Worm (Caenorhabditis elegans) whole organism, L4 larva: Measurements from ENCODE around the gene B0563.18.
A peak's percentile ranks its signal among the peaks of the same experiment; 100 is the strongest.

Experiments
- T20F7.1 ChIP-seq: fragments of 200-800 bp; sonication (Bioruptor generic); optimal IDR thresholded peaks from 2 replicates; lab custom pipeline; 2018; ENCODE audit warnings: mild to moderate bottlenecking, missing genetic modification characterization, missing compliant biosample characterization
- Y48G9A.11 ChIP-seq: fragments of 200-800 bp; sonication (Bioruptor generic); IDR thresholded peaks from 2 replicates; pipeline ENCODE4 v1.3.6; 2022; ENCODE audit warnings: missing genetic modification reagents, missing genetic modification characterization, missing compliant biosample characterization
- Y75B8A.6 ChIP-seq: fragments of 200-800 bp; sonication (Bioruptor generic); IDR thresholded peaks from 2 replicates; pipeline ENCODE4 v1.3.6; 2022; ENCODE audit warnings: missing genetic modification reagents, missing genetic modification characterization, missing compliant biosample characterization
- ZK337.2 ChIP-seq: fragments of 200-800 bp; sonication (Bioruptor generic); IDR thresholded peaks from 2 replicates; pipeline ENCODE4 v1.3.6; 2022; ENCODE audit warnings: missing genetic modification reagents, missing genetic modification characterization, missing compliant biosample characterization
- aha-1 ChIP-seq: fragments of 150-350 bp; peaks from one replicate; lab custom pipeline; 2014; ENCODE audit warnings: missing biosample characterization, missing genetic modification characterization
- aly-2 ChIP-seq: sonication (generic microtip); optimal IDR thresholded peaks from 2 replicates; lab custom pipeline; 2018; ENCODE audit warnings: missing biosample characterization, missing genetic modification characterization
- arid-1 ChIP-seq: fragments of 200-800 bp; sonication (Bioruptor generic); conservative IDR thresholded peaks from 2 replicates; pipeline ENCODE4 v1.3.6; 2022; ENCODE audit warnings: missing genetic modification reagents, missing genetic modification characterization, missing compliant biosample characterization
- ceh-20 ChIP-seq: fragments of 200-800 bp; sonication (Bioruptor generic); IDR thresholded peaks from 2 replicates; pipeline ENCODE4 v1.3.6; 2022; ENCODE audit warnings: missing genetic modification reagents, missing genetic modification characterization, missing compliant biosample characterization
- ceh-44 ChIP-seq: fragments of 200-800 bp; sonication (Bioruptor generic); IDR thresholded peaks from 2 replicates; pipeline ENCODE4 v1.3.6; 2022; ENCODE audit warnings: missing genetic modification reagents, missing genetic modification characterization, missing compliant biosample characterization
- ceh-82 ChIP-seq: sonication (generic microtip); optimal IDR thresholded peaks from 2 replicates; lab custom pipeline; 2017; ENCODE audit warnings: missing biosample characterization, missing genetic modification characterization
- cey-2 ChIP-seq: sonication (generic microtip); optimal IDR thresholded peaks from 3 replicates; lab custom pipeline; 2017; ENCODE audit warnings: missing genetic modification characterization, mild to moderate bottlenecking, missing compliant biosample characterization, antibody characterized with exemption, borderline replicate concordance; ENCODE audit not compliant: insufficient read depth
- daf-12 ChIP-seq: fragments of 150-350 bp; optimal IDR thresholded peaks from 2 replicates; lab custom pipeline; 2014; ENCODE audit warnings: missing biosample characterization, missing genetic modification reagents, missing genetic modification characterization
- daf-16 ChIP-seq, 3 experiments: sonication (generic microtip); optimal IDR thresholded peaks; 2 replicates each; lab custom pipeline; 2016 to 2017; ENCODE audit warnings: missing genetic modification characterization in 3 of 3, missing genetic modification reagents in 3 of 3, mild to moderate bottlenecking in 2 of 3, missing compliant biosample characterization in 2 of 3, missing biosample characterization in 1 of 3, moderate library complexity in 1 of 3
- dmd-9 ChIP-seq: fragments of 200-800 bp; sonication (Bioruptor generic); IDR thresholded peaks from 2 replicates; pipeline ENCODE4 v1.3.6; 2022; ENCODE audit warnings: missing genetic modification reagents, missing genetic modification characterization, missing compliant biosample characterization
- dve-1 ChIP-seq: sonication (generic microtip); optimal IDR thresholded peaks from 2 replicates; lab custom pipeline; 2017; ENCODE audit warnings: antibody characterized with exemption, mild to moderate bottlenecking, missing genetic modification characterization, missing compliant biosample characterization; ENCODE audit not compliant: insufficient read depth
- gei-8 ChIP-seq: fragments of 200-800 bp; sonication (Bioruptor generic); optimal IDR thresholded peaks from 2 replicates; lab custom pipeline; 2018; ENCODE audit warnings: mild to moderate bottlenecking, missing genetic modification characterization, missing compliant biosample characterization
- hif-1 ChIP-seq, 2 experiments: sonication (generic microtip); optimal IDR thresholded peaks; 2 replicates each; lab custom pipeline; 2016 to 2017; ENCODE audit warnings: missing compliant biosample characterization in 2 of 2, missing genetic modification characterization in 2 of 2, missing genetic modification reagents in 2 of 2, missing genotype in 2 of 2, mild to moderate bottlenecking in 1 of 2
- lin-1 ChIP-seq: fragments of 200-800 bp; sonication (Bioruptor generic); IDR thresholded peaks from 2 replicates; pipeline ENCODE4 v1.3.6; 2022; ENCODE audit warnings: missing genetic modification reagents, missing genetic modification characterization, missing compliant biosample characterization
- lin-38 ChIP-seq: fragments of 200-800 bp; sonication (Bioruptor generic); IDR thresholded peaks from 2 replicates; pipeline ENCODE4 v1.3.6; 2022; ENCODE audit warnings: missing genetic modification reagents, missing genetic modification characterization, missing compliant biosample characterization
- lsy-2 ChIP-seq, 2 experiments: fragments of 150-350 bp in 1 of 2; sonication (generic microtip) in 1 of 2; optimal IDR thresholded peaks; 2 replicates each; lab custom pipeline; 2014 to 2017; ENCODE audit warnings: missing biosample characterization in 2 of 2, missing genetic modification characterization in 2 of 2
- madf-5 ChIP-seq, 2 experiments: fragments of 200-800 bp; sonication (Bioruptor generic); IDR thresholded peaks; 2 replicates each; pipeline ENCODE4 v1.3.6; 2022; ENCODE audit warnings: missing compliant biosample characterization in 2 of 2, missing genetic modification characterization in 2 of 2
- mep-1 ChIP-seq: fragments of 150-350 bp; sonication (generic microtip); optimal IDR thresholded peaks from 3 replicates; lab custom pipeline; 2014; ENCODE audit warnings: missing biosample characterization, missing genetic modification characterization
- mes-2 ChIP-seq: sonication (generic microtip); optimal IDR thresholded peaks from 2 replicates; lab custom pipeline; 2016; ENCODE audit warnings: missing genotype, mild to moderate bottlenecking, missing genetic modification characterization, missing compliant biosample characterization; ENCODE audit not compliant: poor library complexity, severe bottlenecking
- mxl-3 ChIP-seq: fragments of 200-800 bp; sonication (Bioruptor generic); optimal IDR thresholded peaks from 2 replicates; lab custom pipeline; 2018; ENCODE audit warnings: mild to moderate bottlenecking, missing genetic modification characterization, missing compliant biosample characterization
- nhr-11 ChIP-seq: fragments of 150-350 bp; optimal IDR thresholded peaks from 2 replicates; lab custom pipeline; 2014; ENCODE audit warnings: missing biosample characterization, missing genetic modification characterization
- nhr-111 ChIP-seq: fragments of 200-800 bp; sonication (Bioruptor generic); optimal IDR thresholded peaks from 2 replicates; lab custom pipeline; 2018; ENCODE audit warnings: mild to moderate bottlenecking, missing genetic modification characterization, missing compliant biosample characterization
- nhr-28 ChIP-seq: fragments of 150-350 bp; optimal IDR thresholded peaks from 2 replicates; lab custom pipeline; 2014; ENCODE audit warnings: missing biosample characterization, missing genetic modification characterization
- nhr-41 ChIP-seq: fragments of 200-800 bp; sonication (Bioruptor generic); IDR thresholded peaks from 2 replicates; pipeline ENCODE4 v1.3.6; 2022; ENCODE audit warnings: missing genetic modification reagents, missing genetic modification characterization, missing compliant biosample characterization
- nhr-42 ChIP-seq: fragments of 200-800 bp; sonication (Bioruptor generic); IDR thresholded peaks from 2 replicates; pipeline ENCODE4 v1.3.6; 2022; ENCODE audit warnings: missing genetic modification characterization, missing compliant biosample characterization
- rbr-2 ChIP-seq: sonication (generic microtip); optimal IDR thresholded peaks from 2 replicates; lab custom pipeline; 2016; ENCODE audit warnings: missing genotype, missing genetic modification characterization, missing compliant biosample characterization
- saeg-2 ChIP-seq: fragments of 200-800 bp; sonication (Bioruptor generic); IDR thresholded peaks from 2 replicates; pipeline ENCODE4 v1.3.6; 2022; ENCODE audit warnings: missing genetic modification reagents, missing genetic modification characterization, missing compliant biosample characterization
- snpc-4 ChIP-seq: fragments of 150-350 bp; optimal IDR thresholded peaks from 2 replicates; lab custom pipeline; 2014; ENCODE audit warnings: missing biosample characterization, missing genetic modification characterization
- spr-1 ChIP-seq: sonication (generic microtip); optimal IDR thresholded peaks from 2 replicates; lab custom pipeline; 2016; ENCODE audit warnings: mild to moderate bottlenecking, missing genetic modification characterization, missing compliant biosample characterization
- spr-3 ChIP-seq: fragments of 200-800 bp; sonication (Bioruptor generic); optimal IDR thresholded peaks from 2 replicates; lab custom pipeline; 2018; ENCODE audit warnings: mild to moderate bottlenecking, missing genetic modification characterization, missing compliant biosample characterization
- tag-97 ChIP-seq: fragments of 200-800 bp; sonication (Bioruptor generic); IDR thresholded peaks from 2 replicates; pipeline ENCODE4 v1.3.6; 2022; ENCODE audit warnings: missing genetic modification characterization, missing compliant biosample characterization
- tra-1 ChIP-seq: fragments of 200-800 bp; sonication (Bioruptor generic); IDR thresholded peaks from 2 replicates; pipeline ENCODE4 v1.3.6; 2022; ENCODE audit warnings: missing genetic modification reagents, missing genetic modification characterization, missing compliant biosample characterization
- unc-130 ChIP-seq: sonication (generic microtip); optimal IDR thresholded peaks from 2 replicates; lab custom pipeline; 2016; ENCODE audit warnings: missing genetic modification reagents, missing genetic modification characterization, missing compliant biosample characterization
- unc-39 ChIP-seq: sonication (generic microtip); optimal IDR thresholded peaks from 2 replicates; lab custom pipeline; 2017; ENCODE audit warnings: missing biosample characterization, missing genetic modification characterization
- unc-62 ChIP-seq, 3 experiments: fragments of 150-350 bp in 1 of 3; sonication (generic microtip); optimal IDR thresholded peaks in 2 of 3; peaks in 1 of 3; 1 replicate in 1 of 3; 2 replicates in 2 of 3; lab custom pipeline; 2014 to 2017; ENCODE audit warnings: missing biosample characterization in 3 of 3, missing genetic modification characterization in 3 of 3, missing genetic modification reagents in 3 of 3, missing genotype in 1 of 3
- ztf-11 ChIP-seq: fragments of 150-350 bp; optimal IDR thresholded peaks from 2 replicates; lab custom pipeline; 2014; ENCODE audit warnings: missing biosample characterization, missing genetic modification characterization

Gene B0563.18

ce11 chrX:9161253-9161904 is 11.0 kb upstream of the B0563.18 start:
- no peak for TF ChIP-seq spr-1 (tag; lab: Kevin White, UChicago)
- TF ChIP-seq arid-1 (GFP tag; lab: Robert Waterston, UW), result no peak
- TF ChIP-seq lsy-2 (tag; optimal IDR thresholded peaks at IDR 0.05; lab: Kevin White, UChicago), result no peak
- peak in 1 of 2 experiments; percentile 46 for TF ChIP-seq daf-16 (GFP tag; optimal IDR thresholded peaks at IDR 0.05; lab: Kevin White, UChicago)
- TF ChIP-seq daf-16 (tag; optimal IDR thresholded peaks at IDR 0.05; lab: Kevin White, UChicago), result no peak
- no peak for TF ChIP-seq tag-97 (GFP tag; lab: Robert Waterston, UW)
- no peak for TF ChIP-seq mxl-3 (GFP tag; lab: Kevin White, UChicago)
- no peak for TF ChIP-seq ceh-44 (GFP tag; lab: Robert Waterston, UW)
- TF ChIP-seq rbr-2 (tag; lab: Kevin White, UChicago), result no peak
- TF ChIP-seq nhr-11 (tag; lab: Kevin White, UChicago), result peak; percentile 49
- TF ChIP-seq madf-5 (GFP tag; IDR thresholded peaks at IDR 0.05; lab: Robert Waterston, UW), result no peak
- TF ChIP-seq mep-1 (tag; lab: Kevin White, UChicago), result no peak
- peak in 1 of 2 experiments; percentile 91 for TF ChIP-seq unc-62 (GFP tag; optimal IDR thresholded peaks at IDR 0.05 in 1 of 2; lab: Kevin White, UChicago)
- TF ChIP-seq unc-62 (tag; optimal IDR thresholded peaks at IDR 0.05; lab: Kevin White, UChicago), result no peak
- TF ChIP-seq daf-12 (tag; lab: Kevin White, UChicago), result no peak
- no peak for TF ChIP-seq T20F7.1 (GFP tag; lab: Kevin White, UChicago)
- no peak for TF ChIP-seq spr-3 (GFP tag; lab: Kevin White, UChicago)
- no peak for TF ChIP-seq snpc-4
- no peak for TF ChIP-seq hif-1 (tag; optimal IDR thresholded peaks at IDR 0.05; lab: Kevin White, UChicago)
- TF ChIP-seq nhr-42 (GFP tag; lab: Robert Waterston, UW), result no peak
- TF ChIP-seq lin-1 (GFP tag; lab: Robert Waterston, UW), result no peak
- no peak for TF ChIP-seq ztf-11 (tag; lab: Kevin White, UChicago)
- TF ChIP-seq unc-130 (GFP tag; lab: Kevin White, UChicago), result no peak
- TF ChIP-seq dve-1 (tag; lab: Kevin White, UChicago), result no peak
- TF ChIP-seq aly-2 (tag; lab: Kevin White, UChicago), result no peak
- no peak for TF ChIP-seq ceh-20 (GFP tag; lab: Robert Waterston, UW)
- no peak for TF ChIP-seq mes-2 (tag; lab: Kevin White, UChicago)
- TF ChIP-seq aha-1 (tag; lab: Kevin White, UChicago), result peak; percentile 81
- no peak for TF ChIP-seq nhr-28 (tag; lab: Kevin White, UChicago)
- TF ChIP-seq Y48G9A.11 (GFP tag; lab: Robert Waterston, UW), result no peak
- TF ChIP-seq saeg-2 (GFP tag; lab: Robert Waterston, UW), result no peak
- no peak for TF ChIP-seq gei-8
- no peak for TF ChIP-seq nhr-111 (GFP tag; lab: Kevin White, UChicago)
- TF ChIP-seq, all 104 proteins: peak for 4

DNA sequence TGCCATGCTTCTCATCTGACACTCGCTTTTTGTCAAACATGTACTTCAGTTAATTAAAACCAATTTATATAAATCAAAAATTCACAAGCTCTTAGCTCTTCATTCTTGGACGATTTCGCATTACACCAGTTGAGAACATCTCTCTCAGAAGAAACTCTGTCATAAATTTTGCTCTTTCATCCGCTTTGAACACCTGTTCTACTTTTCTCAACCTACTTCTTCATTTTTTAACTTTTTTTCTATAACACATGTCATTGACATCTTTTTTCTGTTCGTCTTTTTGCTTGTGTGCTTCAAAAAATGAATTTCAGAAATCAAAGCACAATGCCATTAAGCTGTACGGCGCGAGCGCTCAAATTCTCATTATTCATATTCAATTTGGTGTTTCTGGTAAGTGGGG is 9.5 kb upstream of the B0563.18 start, which contains the start of gene tsp-11:
Gene tsp-11 (plus strand): TSS at position 301 of the 400 bp plus-strand sequence.
- TF ChIP-seq dmd-9 (GFP tag; lab: Robert Waterston, UW) (no peak), aha-1 (tag; lab: Kevin White, UChicago) (peak; percentile 79), unc-62 (GFP tag; optimal IDR thresholded peaks at IDR 0.05 in 1 of 2; lab: Kevin White, UChicago) (peak in 1 of 2 experiments; percentile 27), unc-62 (tag; optimal IDR thresholded peaks at IDR 0.05; lab: Kevin White, UChicago) (no peak)

ce11 chrX:9166921-9167320 is 5.5 kb upstream of the B0563.18 start, which contains the start of gene B0563.10:
B0563.10 (minus strand) TSS chrX:9167245.
- TF ChIP-seq ZK337.2 (GFP tag; lab: Robert Waterston, UW) (no peak), nhr-41 (GFP tag; lab: Robert Waterston, UW) (no peak), cey-2 (tag; lab: Kevin White, UChicago) (no peak), arid-1 (GFP tag; lab: Robert Waterston, UW) (no peak), aly-2 (tag; lab: Kevin White, UChicago) (no peak), unc-39 (tag; lab: Kevin White, UChicago) (no peak), ceh-82 (tag; lab: Kevin White, UChicago) (no peak), lin-38 (GFP tag; lab: Robert Waterston, UW) (no peak), nhr-42 (GFP tag; lab: Robert Waterston, UW) (no peak), Y75B8A.6 (GFP tag; lab: Robert Waterston, UW) (no peak), mxl-3 (GFP tag; lab: Kevin White, UChicago) (no peak), tra-1 (GFP tag; lab: Robert Waterston, UW) (no peak)
